Worm (Caenorhabditis elegans) whole organism, late embryonic: Measurements from ENCODE around the gene C23H4.8.
A peak's percentile ranks its signal among the peaks of the same experiment; 100 is the strongest.

Experiments used
- T23F11.4 ChIP-seq: fragments of 200-800 bp; sonication (Bioruptor generic); optimal IDR thresholded peaks from 2 replicates; lab custom pipeline; 2018; ENCODE audit warnings: mild to moderate bottlenecking, missing genetic modification characterization, missing compliant biosample characterization
- Y22D7AL.16 ChIP-seq: sonication (generic microtip); optimal IDR thresholded peaks from 2 replicates; lab custom pipeline; 2016; ENCODE audit warnings: missing genetic modification characterization, missing compliant biosample characterization
- ahr-1 ChIP-seq: sonication (generic microtip); optimal IDR thresholded peaks from 2 replicates; lab custom pipeline; 2016; ENCODE audit warnings: missing genetic modification characterization, missing compliant biosample characterization
- ceh-19 ChIP-seq: fragments of 200-800 bp; sonication (Bioruptor generic); optimal IDR thresholded peaks from 2 replicates; lab custom pipeline; 2018; ENCODE audit warnings: mild to moderate bottlenecking, missing genetic modification characterization, missing compliant biosample characterization
- ceh-22 ChIP-seq: sonication (generic microtip); optimal IDR thresholded peaks from 2 replicates; lab custom pipeline; 2017; ENCODE audit warnings: missing biosample characterization, missing genetic modification characterization
- ceh-24 ChIP-seq: sonication (generic microtip); optimal IDR thresholded peaks from 2 replicates; lab custom pipeline; 2016; ENCODE audit warnings: mild to moderate bottlenecking, missing genetic modification characterization, missing compliant biosample characterization
- ceh-31 ChIP-seq: sonication (generic microtip); optimal IDR thresholded peaks from 2 replicates; lab custom pipeline; 2016; ENCODE audit warnings: missing genetic modification characterization, missing compliant biosample characterization
- ceh-34 ChIP-seq: sonication (generic microtip); optimal IDR thresholded peaks from 2 replicates; lab custom pipeline; 2016; ENCODE audit warnings: mild to moderate bottlenecking, missing genetic modification characterization, missing compliant biosample characterization
- ceh-45 ChIP-seq: fragments of 200-800 bp; sonication (Bioruptor generic); IDR thresholded peaks from 2 replicates; pipeline ENCODE4 v1.3.6; 2022; ENCODE audit warnings: missing genetic modification reagents, missing genetic modification characterization, missing compliant biosample characterization
- ceh-48 ChIP-seq: sonication (generic microtip); optimal IDR thresholded peaks from 2 replicates; lab custom pipeline; 2016; ENCODE audit warnings: missing genetic modification characterization, inconsistent platforms, missing compliant biosample characterization
- ceh-6 ChIP-seq: fragments of 200-800 bp; sonication (Bioruptor generic); optimal IDR thresholded peaks from 2 replicates; lab custom pipeline; 2018; ENCODE audit warnings: mild to moderate bottlenecking, missing genetic modification characterization, missing compliant biosample characterization
- dmd-4 ChIP-seq: sonication (generic microtip); optimal IDR thresholded peaks from 2 replicates; lab custom pipeline; 2016; ENCODE audit warnings: borderline replicate concordance, missing genetic modification characterization, missing compliant biosample characterization
- dve-1 ChIP-seq: sonication (generic microtip); optimal IDR thresholded peaks from 2 replicates; lab custom pipeline; 2017; ENCODE audit warnings: antibody characterized with exemption, mild to moderate bottlenecking, missing genetic modification characterization, missing compliant biosample characterization
- elt-2 ChIP-seq: sonication (generic microtip); optimal IDR thresholded peaks from 2 replicates; lab custom pipeline; 2016; ENCODE audit warnings: missing genetic modification reagents, missing genetic modification characterization, missing compliant biosample characterization
- elt-4 ChIP-seq: sonication (generic microtip); optimal IDR thresholded peaks from 2 replicates; lab custom pipeline; 2016; ENCODE audit warnings: missing genetic modification characterization, missing compliant biosample characterization
- fax-1 ChIP-seq: sonication (generic microtip); optimal IDR thresholded peaks from 2 replicates; lab custom pipeline; 2016; ENCODE audit warnings: missing genotype, missing genetic modification characterization, missing compliant biosample characterization
- gmeb-2 ChIP-seq: sonication (generic microtip); optimal IDR thresholded peaks from 2 replicates; lab custom pipeline; 2016; ENCODE audit warnings: missing genetic modification characterization, inconsistent platforms, missing compliant biosample characterization
- hlh-13 ChIP-seq: fragments of 200-800 bp; sonication (Bioruptor generic); optimal IDR thresholded peaks from 2 replicates; lab custom pipeline; 2018; ENCODE audit warnings: mild to moderate bottlenecking, missing genetic modification characterization, missing compliant biosample characterization
- hlh-30 ChIP-seq: sonication (generic microtip); optimal IDR thresholded peaks from 2 replicates; lab custom pipeline; 2017; ENCODE audit warnings: antibody characterized with exemption, missing genetic modification characterization, missing compliant biosample characterization; ENCODE audit not compliant: insufficient read depth
- hlh-6 ChIP-seq: sonication (generic microtip); optimal IDR thresholded peaks from 2 replicates; lab custom pipeline; 2016; ENCODE audit warnings: missing genotype, missing genetic modification characterization, missing compliant biosample characterization
- nfya-1 ChIP-seq: sonication (generic microtip); optimal IDR thresholded peaks from 2 replicates; lab custom pipeline; 2017; ENCODE audit warnings: missing genetic modification characterization, mild to moderate bottlenecking, missing compliant biosample characterization, antibody characterized with exemption, moderate library complexity
- nhr-232 ChIP-seq: sonication (generic microtip); optimal IDR thresholded peaks from 2 replicates; lab custom pipeline; 2016; ENCODE audit warnings: missing genetic modification characterization, missing compliant biosample characterization
- odd-2 ChIP-seq: sonication (generic microtip); optimal IDR thresholded peaks from 2 replicates; lab custom pipeline; 2017; ENCODE audit warnings: antibody characterized with exemption, mild to moderate bottlenecking, missing genetic modification characterization, missing compliant biosample characterization
- pag-3 ChIP-seq: sonication (generic microtip); optimal IDR thresholded peaks from 2 replicates; lab custom pipeline; 2016; ENCODE audit warnings: missing compliant biosample characterization, missing genetic modification characterization, borderline replicate concordance
- pha-2 ChIP-seq: sonication (generic microtip); optimal IDR thresholded peaks from 2 replicates; lab custom pipeline; 2017; ENCODE audit warnings: mild to moderate bottlenecking, missing genetic modification characterization, missing compliant biosample characterization
- pros-1 ChIP-seq: fragments of 150-350 bp; optimal IDR thresholded peaks from 2 replicates; lab custom pipeline; 2014; ENCODE audit warnings: missing biosample characterization, missing genetic modification reagents, missing genetic modification characterization
- ref-2 ChIP-seq: sonication (generic microtip); optimal IDR thresholded peaks from 2 replicates; lab custom pipeline; 2016; ENCODE audit warnings: missing genetic modification characterization, missing compliant biosample characterization
- rnt-1 ChIP-seq: sonication (generic microtip); optimal IDR thresholded peaks from 2 replicates; lab custom pipeline; 2016; ENCODE audit warnings: missing genetic modification characterization, missing compliant biosample characterization
- sdc-2 ChIP-seq: sonication (generic microtip); optimal IDR thresholded peaks from 2 replicates; lab custom pipeline; 2016; ENCODE audit warnings: missing genotype, missing genetic modification characterization, missing compliant biosample characterization
- sox-2 ChIP-seq: fragments of 200-800 bp; sonication (Bioruptor generic); IDR thresholded peaks from 2 replicates; pipeline ENCODE4 v1.3.6; 2022; ENCODE audit warnings: missing genetic modification reagents, missing genetic modification characterization, missing compliant biosample characterization
- sox-4 ChIP-seq: sonication (generic microtip); optimal IDR thresholded peaks from 2 replicates; lab custom pipeline; 2017; ENCODE audit warnings: mild to moderate bottlenecking, missing genetic modification characterization, inconsistent platforms, missing compliant biosample characterization
- tbx-2 ChIP-seq: sonication (generic microtip); optimal IDR thresholded peaks from 2 replicates; lab custom pipeline; 2016; ENCODE audit warnings: missing genetic modification characterization, missing compliant biosample characterization
- unc-42 ChIP-seq: sonication (generic microtip); optimal IDR thresholded peaks from 2 replicates; lab custom pipeline; 2016; ENCODE audit warnings: missing genotype, missing genetic modification characterization, missing compliant biosample characterization
- unc-55 ChIP-seq: sonication (generic microtip); optimal IDR thresholded peaks from 2 replicates; lab custom pipeline; 2017; ENCODE audit warnings: missing biosample characterization, missing genetic modification reagents, missing genetic modification characterization

The C23H4.8 gene

ce11 chrX:12178351-12179089 lies 38.5 kb upstream of the C23H4.8 start:
- no peak for TF ChIP-seq elt-2 (tag; lab: Kevin White, UChicago)
- no peak for TF ChIP-seq odd-2
- TF ChIP-seq sox-4 (tag; lab: Kevin White, UChicago): no peak
- no peak for TF ChIP-seq gmeb-2
- TF ChIP-seq unc-42: peak; percentile 25
- no peak for TF ChIP-seq ceh-22
- TF ChIP-seq sox-2 (GFP tag; lab: Robert Waterston, UW): no peak
- TF ChIP-seq ceh-34 (tag; lab: Kevin White, UChicago): no peak
- TF ChIP-seq, all 69 proteins: peak for 1

DNA sequence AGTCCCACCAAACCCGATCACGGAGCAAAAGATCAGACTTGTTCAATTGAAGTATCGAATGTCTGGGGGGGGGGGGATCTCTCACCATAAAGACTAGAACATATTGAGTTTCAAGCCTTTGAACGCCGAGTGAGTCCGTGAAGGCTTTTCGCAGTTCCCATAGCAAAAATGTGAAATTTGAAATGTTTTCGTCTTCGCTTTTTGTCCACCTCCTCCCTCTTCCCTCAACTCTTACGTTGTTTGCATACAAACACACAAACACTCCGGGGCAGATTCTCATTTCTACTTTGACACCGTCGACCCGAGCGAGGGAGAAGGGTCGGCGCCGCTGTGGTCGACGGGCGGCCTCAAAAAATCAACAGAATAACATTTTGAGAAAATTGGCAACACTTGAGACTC lies 38.0 kb upstream of the C23H4.8 start:
- TF ChIP-seq nhr-232 (no peak), fax-1 (no peak), tbx-2 (tag; lab: Kevin White, UChicago) (peak; percentile 2), ceh-22 (peak; percentile 33), sdc-2 (no peak), unc-55 (no peak), ceh-34 (tag; lab: Kevin White, UChicago) (peak; percentile 99), ceh-19 (GFP tag; lab: Kevin White, UChicago) (peak; percentile 84), pha-2 (tag; lab: Kevin White, UChicago) (peak; percentile 21), dmd-4 (tag; lab: Kevin White, UChicago) (no peak)

DNA sequence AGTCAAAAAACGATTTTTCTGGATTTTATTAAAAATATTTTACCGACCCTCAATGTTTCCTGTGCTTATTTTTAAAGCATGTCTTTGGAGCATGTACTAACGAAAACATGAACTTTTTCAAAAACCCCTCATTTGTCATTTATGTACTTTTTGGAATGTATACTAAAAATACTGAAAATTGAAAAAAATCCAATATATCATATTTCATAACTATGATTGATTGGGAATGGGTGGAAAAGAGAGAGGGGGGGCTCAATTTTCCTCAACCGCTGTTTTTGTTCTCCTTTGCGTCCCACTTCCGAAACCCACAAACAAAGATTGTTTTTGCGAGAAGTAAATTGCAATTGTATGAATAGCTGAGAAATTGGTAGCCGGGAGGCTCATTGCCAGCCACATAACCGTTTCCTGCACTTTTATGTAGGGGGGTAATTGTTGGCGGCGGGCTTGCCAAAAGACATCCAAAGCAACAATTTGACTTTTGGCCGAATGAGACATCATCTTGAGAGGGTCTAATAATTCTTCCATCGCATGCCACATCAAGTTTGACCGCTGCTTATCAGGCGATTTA lies 37.1 kb upstream of the C23H4.8 start:
- TF ChIP-seq pha-2 (tag; lab: Kevin White, UChicago) (no peak), hlh-13 (GFP tag; lab: Kevin White, UChicago) (no peak), hlh-6 (tag; lab: Kevin White, UChicago) (no peak), ref-2 (peak; percentile 6), rnt-1 (no peak), ceh-19 (GFP tag; lab: Kevin White, UChicago) (peak; percentile 32), nfya-1 (no peak), ceh-34 (tag; lab: Kevin White, UChicago) (peak; percentile 12)

DNA sequence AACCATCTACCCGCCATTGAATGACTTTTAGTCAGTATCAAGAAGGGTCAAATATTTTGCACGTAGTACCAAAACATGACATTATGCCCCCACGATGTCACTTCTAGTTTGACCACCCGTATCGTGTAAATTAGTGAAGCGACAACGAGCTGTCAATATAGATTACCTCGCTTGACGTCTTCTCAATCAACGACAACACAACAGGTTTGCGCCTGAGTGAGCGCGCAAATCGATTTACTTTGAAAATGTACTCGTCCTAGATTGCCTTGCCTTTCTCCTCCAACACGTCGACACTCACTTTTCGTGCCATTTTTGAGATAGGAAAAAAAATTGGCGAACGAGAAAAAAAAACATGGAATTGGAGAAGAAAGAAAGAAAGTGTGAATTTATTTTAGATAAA lies 36.4 kb upstream of the C23H4.8 start:
- TF ChIP-seq ceh-6: no peak
- TF ChIP-seq hlh-6 (tag; lab: Kevin White, UChicago): no peak
- TF ChIP-seq fax-1: no peak
- TF ChIP-seq ceh-31 (tag; lab: Kevin White, UChicago): peak; percentile 84
- no peak for TF ChIP-seq T23F11.4 (GFP tag; lab: Kevin White, UChicago)
- no peak for TF ChIP-seq elt-4 (tag; lab: Kevin White, UChicago)
- TF ChIP-seq Y22D7AL.16 (tag; lab: Kevin White, UChicago): no peak
- TF ChIP-seq hlh-30 (tag; lab: Kevin White, UChicago): no peak
- TF ChIP-seq unc-55: peak; percentile 54
- no peak for TF ChIP-seq nhr-232
- no peak for TF ChIP-seq dve-1 (tag; lab: Kevin White, UChicago)
- TF ChIP-seq unc-42: peak; percentile 12
- no peak for TF ChIP-seq ceh-24 (tag; lab: Kevin White, UChicago)
- TF ChIP-seq ceh-45 (GFP tag; lab: Robert Waterston, UW): no peak
- no peak for TF ChIP-seq ahr-1 (tag; lab: Kevin White, UChicago)
- no peak for TF ChIP-seq dmd-4 (tag; lab: Kevin White, UChicago)
- no peak for TF ChIP-seq pag-3 (tag; lab: Kevin White, UChicago)
- TF ChIP-seq pros-1 (tag; lab: Kevin White, UChicago): peak; percentile 46
- no peak for TF ChIP-seq ceh-48 (tag; lab: Kevin White, UChicago)
